Fruit fly (Drosophila melanogaster) whole organism, embryonic: Measurements from ENCODE around the gene fau.

Experiments
- Blimp-1 ChIP-seq: fragments of 200-800 bp; sonication (Bioruptor generic); optimal IDR thresholded peaks from 3 replicates; lab custom pipeline; 2018; ENCODE audit warnings: missing biosample characterization, missing genetic modification characterization, mild to moderate bottlenecking, moderate library complexity, missing genetic modification reagents
- C15 ChIP-seq: fragments of 200-800 bp; sonication (Bioruptor generic); IDR thresholded peaks from 3 replicates; pipeline ENCODE4 v1.3.6; 2022; ENCODE audit warnings: missing biosample characterization, missing genetic modification characterization
- CG10431 ChIP-seq: fragments of 200-800 bp; sonication (Bioruptor generic); optimal IDR thresholded peaks from 3 replicates; lab custom pipeline; 2018; ENCODE audit warnings: missing biosample characterization, mild to moderate bottlenecking, missing genetic modification characterization
- CG11093 ChIP-seq: fragments of 200-800 bp; sonication (Bioruptor generic); IDR thresholded peaks from 3 replicates; pipeline ENCODE4 v1.3.6; 2022; ENCODE audit warnings: missing biosample characterization, missing genetic modification characterization
- CG12155 ChIP-seq: fragments of 200-800 bp; sonication (Bioruptor generic); optimal IDR thresholded peaks from 3 replicates; lab custom pipeline; 2016; ENCODE audit warnings: missing biosample characterization, missing genetic modification characterization
- CG12299 ChIP-seq: fragments of 200-800 bp; sonication (Bioruptor generic); optimal IDR thresholded peaks from 2 replicates; lab custom pipeline; 2018; ENCODE audit warnings: missing biosample characterization, mild to moderate bottlenecking, missing genetic modification characterization
- CG12391 ChIP-seq: fragments of 200-800 bp; sonication (Bioruptor generic); optimal IDR thresholded peaks from 3 replicates; lab custom pipeline; 2018; ENCODE audit warnings: missing biosample characterization, mild to moderate bottlenecking, missing genetic modification characterization, moderate library complexity
- CG12744 ChIP-seq: fragments of 200-800 bp; sonication (Bioruptor generic); optimal IDR thresholded peaks from 2 replicates; lab custom pipeline; 2016; ENCODE audit warnings: missing biosample characterization, missing genetic modification characterization
- CG15011 ChIP-seq: fragments of 200-800 bp; sonication (Bioruptor generic); optimal IDR thresholded peaks from 3 replicates; lab custom pipeline; 2018; ENCODE audit warnings: missing biosample characterization, mild to moderate bottlenecking, missing genetic modification characterization
- CG1647 ChIP-seq: fragments of 200-800 bp; sonication (Bioruptor generic); optimal IDR thresholded peaks from 3 replicates; lab custom pipeline; 2016; ENCODE audit warnings: missing biosample characterization, missing genetic modification characterization
- CG2712 ChIP-seq: fragments of 200-800 bp; optimal IDR thresholded peaks from 3 replicates; lab custom pipeline; 2019; ENCODE audit warnings: missing biosample characterization, mild to moderate bottlenecking, missing genetic modification characterization, moderate library complexity
- CG3163 ChIP-seq: fragments of 200-800 bp; sonication (Bioruptor generic); optimal IDR thresholded peaks from 3 replicates; lab custom pipeline; 2016; ENCODE audit warnings: missing biosample characterization, missing genetic modification characterization
- CG43689 ChIP-seq: fragments of 200-800 bp; sonication (Bioruptor generic); IDR thresholded peaks from 2 replicates; pipeline ENCODE4 v1.3.6; 2022; ENCODE audit warnings: missing biosample characterization, missing genetic modification characterization
- CG8290 ChIP-seq, 3 experiments: fragments of 200-800 bp; sonication (Bioruptor generic); optimal IDR thresholded peaks; 2 replicates each; lab custom pipeline; 2016 to 2019; ENCODE audit warnings: missing biosample characterization in 3 of 3, missing genetic modification characterization in 3 of 3, mild to moderate bottlenecking in 2 of 3, moderate library complexity in 1 of 3
- CG8765 ChIP-seq: fragments of 200-800 bp; sonication (Bioruptor generic); IDR thresholded peaks from 2 replicates; pipeline ENCODE4 v1.3.6; 2022; ENCODE audit warnings: missing biosample characterization, missing genetic modification characterization
- CG9876 ChIP-seq: fragments of 200-800 bp; sonication (Bioruptor generic); optimal IDR thresholded peaks from 2 replicates; lab custom pipeline; 2016; ENCODE audit warnings: missing biosample characterization, missing genetic modification characterization
- CkIIα-i1 ChIP-seq: fragments of 200-800 bp; sonication (Bioruptor generic); IDR thresholded peaks from 2 replicates; pipeline ENCODE4 v1.3.6; 2022; ENCODE audit warnings: missing biosample characterization, missing genetic modification characterization
- D19A ChIP-seq: fragments of 200-800 bp; optimal IDR thresholded peaks from 3 replicates; lab custom pipeline; 2019; ENCODE audit warnings: missing biosample characterization, mild to moderate bottlenecking, missing genetic modification characterization, moderate library complexity
- Dp ChIP-seq: fragments of 200-800 bp; sonication (Bioruptor generic); optimal IDR thresholded peaks from 2 replicates; lab custom pipeline; 2018; ENCODE audit warnings: missing biosample characterization, mild to moderate bottlenecking, missing genetic modification characterization, moderate library complexity
- Dref ChIP-seq: fragments of 200-800 bp; sonication (Bioruptor generic); IDR thresholded peaks from 2 replicates; pipeline ENCODE4 v1.3.6; 2022; ENCODE audit warnings: missing biosample characterization, missing genetic modification characterization
- HHEX ChIP-seq: fragments of 200-800 bp; sonication (Bioruptor generic); optimal IDR thresholded peaks from 3 replicates; lab custom pipeline; 2017; ENCODE audit warnings: missing biosample characterization, mild to moderate bottlenecking, missing genetic modification characterization, missing genetic modification reagents
- MESR4 ChIP-seq: fragments of 200-800 bp; sonication (Bioruptor generic); optimal IDR thresholded peaks from 2 replicates; lab custom pipeline; 2018; ENCODE audit warnings: missing biosample characterization, mild to moderate bottlenecking, missing genetic modification characterization, moderate library complexity
- Nf-YB ChIP-seq: fragments of 200-800 bp; sonication (Bioruptor generic); optimal IDR thresholded peaks from 3 replicates; lab custom pipeline; 2019; ENCODE audit warnings: missing biosample characterization, mild to moderate bottlenecking, missing genetic modification characterization, moderate library complexity
- YL-1 ChIP-seq: fragments of 200-800 bp; sonication (Bioruptor generic); optimal IDR thresholded peaks from 3 replicates; lab custom pipeline; 2017; ENCODE audit warnings: missing biosample characterization, mild to moderate bottlenecking, missing genetic modification characterization
- ab ChIP-seq: fragments of 200-800 bp; sonication (Bioruptor generic); optimal IDR thresholded peaks from 2 replicates; lab custom pipeline; 2016; ENCODE audit warnings: missing biosample characterization, missing genetic modification characterization
- al ChIP-seq: fragments of 200-800 bp; sonication (Bioruptor generic); IDR thresholded peaks from 2 replicates; pipeline ENCODE4 v1.3.6; 2022; ENCODE audit warnings: missing biosample characterization, missing genetic modification characterization
- ato ChIP-seq: fragments of 200-800 bp; sonication (Bioruptor generic); IDR thresholded peaks from 2 replicates; pipeline ENCODE4 v1.3.6; 2022; ENCODE audit warnings: missing biosample characterization, missing genetic modification characterization; ENCODE audit not compliant: partially characterized antibody
- cad ChIP-seq: fragments of >200 bp; optimal IDR thresholded peaks from 2 replicates; lab custom pipeline; 2017; ENCODE audit warnings: missing biosample characterization, missing genetic modification characterization
- cas ChIP-seq: fragments of 200-800 bp; sonication (Bioruptor generic); IDR thresholded peaks from 2 replicates; pipeline ENCODE4 v1.3.6; 2022; ENCODE audit warnings: missing biosample characterization, missing genetic modification characterization
- chif ChIP-seq, 2 experiments: fragments of 200-800 bp; sonication (Bioruptor generic); optimal IDR thresholded peaks; 3 replicates each; lab custom pipeline; 2016; ENCODE audit warnings: missing biosample characterization in 2 of 2, missing genetic modification characterization in 2 of 2
- chinmo ChIP-seq: fragments of 200-800 bp; sonication (Bioruptor generic); IDR thresholded peaks from 4 replicates; pipeline ENCODE4 v1.3.6; 2022; ENCODE audit warnings: missing biosample characterization, missing genetic modification characterization; ENCODE audit not compliant: partially characterized antibody
- dimm ChIP-seq: fragments of 200-800 bp; sonication (Bioruptor generic); IDR thresholded peaks from 2 replicates; pipeline ENCODE4 v1.3.6; 2022; ENCODE audit warnings: missing biosample characterization, missing genetic modification characterization
- dmrt99B ChIP-seq: fragments of 200-800 bp; sonication (Bioruptor generic); optimal IDR thresholded peaks from 2 replicates; lab custom pipeline; 2018; ENCODE audit warnings: missing biosample characterization, mild to moderate bottlenecking, missing genetic modification characterization, moderate library complexity
- esg ChIP-seq: fragments of 200-800 bp; sonication (Bioruptor generic); conservative IDR thresholded peaks from 2 replicates; pipeline ENCODE4 v1.3.6; 2022; ENCODE audit warnings: missing biosample characterization, missing genetic modification characterization
- gcm2 ChIP-seq: fragments of 200-800 bp; sonication (Bioruptor generic); optimal IDR thresholded peaks from 2 replicates; lab custom pipeline; 2016; ENCODE audit warnings: missing biosample characterization, missing genetic modification characterization
- gfzf ChIP-seq: fragments of 200-800 bp; sonication (Bioruptor generic); optimal IDR thresholded peaks from 2 replicates; lab custom pipeline; 2016; ENCODE audit warnings: missing biosample characterization, mild to moderate bottlenecking, missing genetic modification characterization, moderate library complexity
- knrl ChIP-seq: fragments of 200-800 bp; sonication (Bioruptor generic); IDR thresholded peaks from 3 replicates; pipeline ENCODE4 v1.3.6; 2022; ENCODE audit warnings: missing biosample characterization, missing genetic modification characterization; ENCODE audit not compliant: partially characterized antibody
- run ChIP-seq: fragments of 200-800 bp; sonication (Bioruptor generic); optimal IDR thresholded peaks from 3 replicates; lab custom pipeline; 2018; ENCODE audit warnings: missing biosample characterization, mild to moderate bottlenecking, missing genetic modification characterization
- shn ChIP-seq: fragments of 200-800 bp; sonication (Bioruptor generic); optimal IDR thresholded peaks from 3 replicates; lab custom pipeline; 2016; ENCODE audit warnings: missing biosample characterization, missing genetic modification characterization
- sisA ChIP-seq: fragments of 200-800 bp; sonication (Bioruptor generic); IDR thresholded peaks from 2 replicates; pipeline ENCODE4 v1.3.6; 2022; ENCODE audit warnings: missing biosample characterization, missing genetic modification characterization
- slp2 ChIP-seq: fragments of 200-800 bp; sonication (Bioruptor generic); optimal IDR thresholded peaks from 2 replicates; lab custom pipeline; 2016; ENCODE audit warnings: missing biosample characterization, missing genetic modification characterization
- stc ChIP-seq: fragments of 200-800 bp; sonication (Bioruptor generic); IDR thresholded peaks from 2 replicates; pipeline ENCODE4 v1.3.6; 2022; ENCODE audit warnings: missing biosample characterization, missing genetic modification characterization
- stwl ChIP-seq: fragments of 200-800 bp; sonication (Bioruptor generic); optimal IDR thresholded peaks from 3 replicates; lab custom pipeline; 2018; ENCODE audit warnings: missing biosample characterization, mild to moderate bottlenecking, missing genetic modification characterization, moderate library complexity
- trh ChIP-seq: fragments of 200-800 bp; sonication (Bioruptor generic); optimal IDR thresholded peaks from 2 replicates; lab custom pipeline; 2016; ENCODE audit warnings: missing biosample characterization, missing genetic modification characterization
- twi ChIP-seq: fragments of 200-800 bp; optimal IDR thresholded peaks from 2 replicates; lab custom pipeline; 2019; ENCODE audit warnings: missing biosample characterization, mild to moderate bottlenecking, missing genetic modification characterization, moderate library complexity
- tx ChIP-seq: fragments of 200-800 bp; sonication (Bioruptor generic); optimal IDR thresholded peaks from 2 replicates; lab custom pipeline; 2016; ENCODE audit warnings: missing biosample characterization, missing genetic modification characterization
- wdn ChIP-seq: fragments of 200-800 bp; sonication (Bioruptor generic); IDR thresholded peaks from 2 replicates; pipeline ENCODE4 v1.3.6; 2022; ENCODE audit warnings: missing biosample characterization, missing genetic modification characterization
- zf30C ChIP-seq: fragments of 200-800 bp; sonication (Bioruptor generic); optimal IDR thresholded peaks from 3 replicates; lab custom pipeline; 2018; ENCODE audit warnings: missing biosample characterization, mild to moderate bottlenecking, missing genetic modification characterization

Gene fau

DNA sequence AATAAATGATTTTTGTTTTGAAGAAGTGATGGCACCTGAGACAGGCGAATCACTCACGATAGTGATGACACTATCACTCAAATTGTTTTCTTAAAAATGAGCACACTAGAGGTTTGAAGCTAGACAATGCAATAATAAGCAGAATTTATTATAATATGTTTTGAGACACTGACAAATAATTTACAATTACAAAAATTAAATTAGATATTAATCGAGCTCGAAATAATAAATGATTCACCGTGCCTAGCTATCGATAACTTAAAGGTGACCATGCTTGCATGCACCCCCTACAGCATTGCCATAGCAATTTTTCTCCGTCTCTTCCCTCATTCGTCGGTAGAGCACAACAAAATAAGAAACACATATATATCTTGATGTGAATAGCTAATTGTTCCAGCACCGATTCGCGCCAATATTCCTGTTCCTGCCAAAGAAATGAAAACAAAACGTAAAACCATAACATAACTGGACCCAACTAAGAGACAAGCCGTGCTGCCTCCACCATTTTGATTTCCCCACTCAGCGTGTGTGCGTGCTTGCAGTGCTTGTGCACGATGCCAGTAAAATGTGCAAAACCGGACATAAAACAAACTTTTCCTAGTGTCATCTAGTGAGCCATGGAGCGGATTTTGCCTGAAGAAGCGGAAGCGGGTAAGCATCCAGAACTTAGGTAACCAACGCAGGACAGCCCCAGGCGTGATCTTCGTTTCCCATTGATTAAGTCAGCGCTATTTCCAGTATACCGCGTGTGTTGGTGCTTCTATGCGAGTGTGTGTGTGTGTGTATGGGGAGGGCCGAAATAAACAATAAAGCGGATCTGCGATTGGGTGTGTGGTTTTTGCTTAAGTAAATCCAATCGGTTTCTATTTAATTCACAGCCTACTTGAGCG is 16.0 kb downstream of the fau start, which contains the start of the genes MED7 and Cap-H2 (continued):
- TF ChIP-seq CG9876 (GFP tag; lab: Kevin White, UChicago) (peak; percentile 8), CkIIα-i1 (GFP tag; lab: Robert Waterston, UW) (no peak), CG15011 (GFP tag; lab: Kevin White, UChicago) (peak; percentile 12), D19A (no peak), CG12744 (GFP tag; lab: Kevin White, UChicago) (peak; percentile 72), CG12299 (peak; percentile 47), CG12155 (GFP tag; lab: Kevin White, UChicago) (peak; percentile 85), CG10431 (no peak), Dref (GFP tag; lab: Robert Waterston, UW) (peak; percentile 79), zf30C (GFP tag; lab: Kevin White, UChicago) (no peak), ato (peak; percentile 83), CG1647 (peak; percentile 68), ab (GFP tag; lab: Kevin White, UChicago) (peak; percentile 42), MESR4 (GFP tag; lab: Kevin White, UChicago) (peak; percentile 65), dimm (GFP tag; lab: Robert Waterston, UW) (peak; percentile 41; the same call in 1 of the 2 replicates), Nf-YB (GFP tag; lab: Kevin White, UChicago) (peak; percentile 55), HHEX (peak; percentile 68), cas (GFP tag; lab: Robert Waterston, UW) (peak; percentile 65), CG11093 (GFP tag; lab: Robert Waterston, UW) (peak; percentile 74), CG12391 (tag; lab: Kevin White, UChicago) (peak; percentile 92), C15 (GFP tag; lab: Robert Waterston, UW) (0 out of 3 replicates have a peak, but pooled peaks have one; percentile 53), chif (GFP tag; optimal IDR thresholded peaks at IDR 0.05; lab: Kevin White, UChicago) (peak; percentile 74 to 83), gfzf (peak; percentile 39), esg (GFP tag; lab: Robert Waterston, UW) (peak; percentile 78), al (GFP tag; lab: Robert Waterston, UW) (peak; percentile 82), Blimp-1 (GFP tag; lab: Kevin White, UChicago) (no peak), trh (GFP tag; lab: Kevin White, UChicago) (peak; percentile 84), sisA (GFP tag; lab: Robert Waterston, UW) (peak; percentile 87), run (no peak), dmrt99B (no peak), cad (GFP tag; lab: Kevin White, UChicago) (no peak), CG8290 (GFP tag; optimal IDR thresholded peaks at IDR 0.05; lab: Kevin White, UChicago) (peak; percentile 79), CG8290 (tag; optimal IDR thresholded peaks at IDR 0.05; lab: Kevin White, UChicago) (peak in 1 of 2 experiments; percentile 68), stc (GFP tag; lab: Robert Waterston, UW) (peak; percentile 16; the same call in 1 of the 2 replicates), YL-1 (GFP tag; lab: Kevin White, UChicago) (peak; percentile 81), wdn (peak; percentile 67; the same call in 1 of the 2 replicates), CG3163 (GFP tag; lab: Kevin White, UChicago) (peak; percentile 39), slp2 (GFP tag; lab: Kevin White, UChicago) (peak; percentile 56), Dp (peak; percentile 14), CG2712 (tag; lab: Kevin White, UChicago) (peak; percentile 87), knrl (peak; percentile 100), chinmo (GFP tag; lab: Robert Waterston, UW) (peak; percentile 96), gcm2 (peak; percentile 69), shn (GFP tag; lab: Kevin White, UChicago) (peak; percentile 73), tx (GFP tag; lab: Kevin White, UChicago) (peak; percentile 63), twi (tag; lab: Kevin White, UChicago) (peak; percentile 68), CG43689 (GFP tag; lab: Robert Waterston, UW) (no peak), CG8765 (GFP tag; lab: Robert Waterston, UW) (peak; percentile 72), stwl (tag; lab: Kevin White, UChicago) (peak; percentile 76)
